Worm (Caenorhabditis elegans) whole organism, young adult: ENCODE data around the gene gst-2.

ENCODE experiments used
- B0019.2 ChIP-seq: fragments of 200-800 bp; sonication (Bioruptor generic); conservative IDR thresholded peaks from 2 replicates; pipeline ENCODE4 v1.3.6; 2022; ENCODE audit warnings: missing genetic modification reagents, missing genetic modification characterization, missing compliant biosample characterization
- B0336.3 ChIP-seq: fragments of 200-800 bp; sonication (Bioruptor generic); IDR thresholded peaks from 2 replicates; pipeline ENCODE4 v1.3.6; 2022; ENCODE audit warnings: missing genetic modification characterization, missing compliant biosample characterization
- C06A6.2 ChIP-seq: fragments of 200-800 bp; sonication (Bioruptor generic); conservative IDR thresholded peaks from 2 replicates; pipeline ENCODE4 v1.3.6; 2022; ENCODE audit warnings: missing genetic modification characterization, missing compliant biosample characterization
- D2030.7 ChIP-seq: fragments of 200-800 bp; sonication (Bioruptor generic); IDR thresholded peaks from 2 replicates; pipeline ENCODE4 v1.3.6; 2022; ENCODE audit warnings: missing genetic modification reagents, missing genetic modification characterization, missing compliant biosample characterization
- F52B5.7 ChIP-seq: sonication (generic microtip); optimal IDR thresholded peaks from 2 replicates; lab custom pipeline; 2016; ENCODE audit warnings: mild to moderate bottlenecking, missing genetic modification characterization, missing compliant biosample characterization
- Y53F4B.3 ChIP-seq: fragments of 200-800 bp; sonication (Bioruptor generic); IDR thresholded peaks from 2 replicates; pipeline ENCODE4 v1.3.6; 2022; ENCODE audit warnings: missing genetic modification reagents, missing genetic modification characterization, missing compliant biosample characterization
- Y67H2A.10 ChIP-seq: fragments of 200-800 bp; sonication (Bioruptor generic); conservative IDR thresholded peaks from 2 replicates; pipeline ENCODE4 v1.3.6; 2022; ENCODE audit warnings: missing genetic modification reagents, missing genetic modification characterization, missing compliant biosample characterization
- attf-3 ChIP-seq: fragments of 200-800 bp; sonication (Bioruptor generic); conservative IDR thresholded peaks from 2 replicates; pipeline ENCODE4 v1.3.6; 2022; ENCODE audit warnings: missing genetic modification reagents, missing genetic modification characterization, missing compliant biosample characterization
- attf-5 ChIP-seq: fragments of 200-800 bp; sonication (Bioruptor generic); optimal IDR thresholded peaks from 2 replicates; lab custom pipeline; 2018; ENCODE audit warnings: mild to moderate bottlenecking, missing genetic modification characterization, missing compliant biosample characterization
- ccch-3 ChIP-seq: fragments of 200-800 bp; sonication (Bioruptor generic); optimal IDR thresholded peaks from 2 replicates; lab custom pipeline; 2018; ENCODE audit warnings: mild to moderate bottlenecking, missing genetic modification characterization, missing compliant biosample characterization
- ceh-91 ChIP-seq: fragments of 200-800 bp; sonication (Bioruptor generic); IDR thresholded peaks from 2 replicates; pipeline ENCODE4 v1.3.6; 2022; ENCODE audit warnings: missing genetic modification reagents, missing genetic modification characterization, missing compliant biosample characterization
- die-1 ChIP-seq: sonication (generic microtip); optimal IDR thresholded peaks from 2 replicates; lab custom pipeline; 2016; ENCODE audit warnings: missing genotype, mild to moderate bottlenecking, missing genetic modification characterization, missing compliant biosample characterization
- dox-1 ChIP-seq: fragments of 200-800 bp; sonication (Bioruptor generic); IDR thresholded peaks from 2 replicates; pipeline ENCODE4 v1.3.6; 2022; ENCODE audit warnings: missing genetic modification reagents, missing genetic modification characterization, missing compliant biosample characterization
- ets-4 ChIP-seq: fragments of 200-800 bp; sonication (Bioruptor generic); optimal IDR thresholded peaks from 2 replicates; lab custom pipeline; 2018; ENCODE audit warnings: mild to moderate bottlenecking, missing genetic modification characterization, missing compliant biosample characterization
- fkh-3 ChIP-seq: sonication (generic microtip); optimal IDR thresholded peaks from 2 replicates; lab custom pipeline; 2016; ENCODE audit warnings: mild to moderate bottlenecking, missing genetic modification characterization, missing compliant biosample characterization
- him-1 ChIP-seq: sonication (generic microtip); optimal IDR thresholded peaks from 2 replicates; lab custom pipeline; 2016; ENCODE audit warnings: missing genotype, missing genetic modification reagents, missing genetic modification characterization, missing compliant biosample characterization
- hlh-26 ChIP-seq: fragments of 200-800 bp; sonication (Bioruptor generic); conservative IDR thresholded peaks from 2 replicates; pipeline ENCODE4 v1.3.6; 2022; ENCODE audit warnings: missing genetic modification reagents, missing genetic modification characterization, missing compliant biosample characterization
- hsf-1 ChIP-seq: fragments of 200-800 bp; sonication (Bioruptor generic); IDR thresholded peaks from 2 replicates; pipeline ENCODE4 v1.3.6; 2022; ENCODE audit warnings: missing genetic modification reagents, missing genetic modification characterization, missing compliant biosample characterization
- let-607 ChIP-seq, 2 experiments: fragments of 200-800 bp in 1 of 2; sonication (Bioruptor generic) in 1 of 2; sonication (generic microtip) in 1 of 2; optimal IDR thresholded peaks; 2 replicates each; lab custom pipeline; 2016 to 2018; ENCODE audit warnings: mild to moderate bottlenecking in 2 of 2, missing compliant biosample characterization in 2 of 2, missing genetic modification characterization in 2 of 2, moderate library complexity in 2 of 2, missing genotype in 1 of 2
- lin-54 ChIP-seq: fragments of 200-800 bp; sonication (Bioruptor generic); optimal IDR thresholded peaks from 2 replicates; lab custom pipeline; 2018; ENCODE audit warnings: mild to moderate bottlenecking, missing genetic modification characterization, missing compliant biosample characterization
- lir-1 ChIP-seq: fragments of 200-800 bp; sonication (Bioruptor generic); conservative IDR thresholded peaks from 2 replicates; pipeline ENCODE4 v1.3.6; 2022; ENCODE audit warnings: missing genetic modification reagents, missing genetic modification characterization, missing compliant biosample characterization
- lsl-1 ChIP-seq: fragments of 200-800 bp; sonication (Bioruptor generic); optimal IDR thresholded peaks from 2 replicates; lab custom pipeline; 2018; ENCODE audit warnings: mild to moderate bottlenecking, missing genetic modification characterization, moderate library complexity, missing compliant biosample characterization
- madf-6 ChIP-seq: fragments of 200-800 bp; sonication (Bioruptor generic); IDR thresholded peaks from 2 replicates; pipeline ENCODE4 v1.3.6; 2022; ENCODE audit warnings: missing genetic modification reagents, missing genetic modification characterization, missing compliant biosample characterization
- madf-8 ChIP-seq: fragments of 200-800 bp; sonication (Bioruptor generic); conservative IDR thresholded peaks from 2 replicates; pipeline ENCODE4 v1.3.6; 2022; ENCODE audit warnings: missing genetic modification reagents, missing genetic modification characterization, missing compliant biosample characterization
- mcd-1 ChIP-seq: fragments of 200-800 bp; sonication (Bioruptor generic); IDR thresholded peaks from 2 replicates; pipeline ENCODE4 v1.3.6; 2022; ENCODE audit warnings: missing genetic modification reagents, missing genetic modification characterization, missing compliant biosample characterization
- mel-28 ChIP-seq: sonication (generic microtip); optimal IDR thresholded peaks from 2 replicates; lab custom pipeline; 2016; ENCODE audit warnings: borderline replicate concordance, mild to moderate bottlenecking, missing genetic modification characterization, missing compliant biosample characterization
- nfyb-1 ChIP-seq: fragments of 200-800 bp; sonication (Bioruptor generic); IDR thresholded peaks from 2 replicates; pipeline ENCODE4 v1.3.6; 2022; ENCODE audit warnings: missing genetic modification reagents, missing genetic modification characterization, missing compliant biosample characterization
- nhr-179 ChIP-seq: sonication (generic microtip); optimal IDR thresholded peaks from 2 replicates; lab custom pipeline; 2016; ENCODE audit warnings: mild to moderate bottlenecking, missing genetic modification characterization, missing compliant biosample characterization
- nhr-90 ChIP-seq: sonication (generic microtip); optimal IDR thresholded peaks from 2 replicates; lab custom pipeline; 2016; ENCODE audit warnings: missing genotype, mild to moderate bottlenecking, missing genetic modification characterization, missing compliant biosample characterization
- pbrm-1 ChIP-seq: fragments of 200-800 bp; sonication (Bioruptor generic); IDR thresholded peaks from 2 replicates; pipeline ENCODE4 v1.3.6; 2022; ENCODE audit warnings: missing genetic modification reagents, missing genetic modification characterization, missing compliant biosample characterization
- sdz-38 ChIP-seq: sonication (generic microtip); optimal IDR thresholded peaks from 2 replicates; lab custom pipeline; 2016; ENCODE audit warnings: missing genotype, missing genetic modification characterization, missing compliant biosample characterization
- snpc-4 ChIP-seq, 5 experiments: fragments of 150-350 bp in 1 of 5; sonication (generic microtip) in 4 of 5; optimal IDR thresholded peaks; 2 replicates each; lab custom pipeline; 2014 to 2018; ENCODE audit warnings: missing genetic modification characterization in 5 of 5, missing biosample characterization in 3 of 5, antibody characterized with exemption in 2 of 5, mild to moderate bottlenecking in 2 of 5, missing compliant biosample characterization in 2 of 5, missing genotype in 2 of 5, moderate library complexity in 2 of 5, missing genetic modification reagents in 1 of 5
- ztf-18 ChIP-seq: sonication (generic microtip); optimal IDR thresholded peaks from 2 replicates; lab custom pipeline; 2016; ENCODE audit warnings: missing genotype, mild to moderate bottlenecking, missing genetic modification characterization, missing compliant biosample characterization
- ztf-22 ChIP-seq: fragments of 200-800 bp; sonication (Bioruptor generic); optimal IDR thresholded peaks from 2 replicates; lab custom pipeline; 2018; ENCODE audit warnings: mild to moderate bottlenecking, missing genetic modification characterization, moderate library complexity, missing compliant biosample characterization
- ztf-26 ChIP-seq: sonication (generic microtip); optimal IDR thresholded peaks from 2 replicates; lab custom pipeline; 2017; ENCODE audit warnings: missing genetic modification characterization, missing compliant biosample characterization

Gene gst-2

ce11 chrIV:10157034-10157433 lies 15.2 kb upstream of the gst-2 start (continued):
- TF ChIP-seq lsl-1 (GFP tag; lab: Kevin White, UChicago), result peak; percentile 95
- TF ChIP-seq let-607 (tag; optimal IDR thresholded peaks at IDR 0.05; lab: Kevin White, UChicago), result no peak
- TF ChIP-seq ztf-18 (tag; lab: Kevin White, UChicago), result no peak
- TF ChIP-seq lin-54 (GFP tag; lab: Kevin White, UChicago), result peak; percentile 10
- TF ChIP-seq ztf-22 (GFP tag; lab: Kevin White, UChicago), result no peak
- 0 out of 2 replicates have a peak, but pooled peaks have one; percentile 30 for TF ChIP-seq dox-1 (GFP tag; lab: Robert Waterston, UW)
- TF ChIP-seq him-1 (tag; lab: Kevin White, UChicago), result peak; percentile 22
- no peak for TF ChIP-seq fkh-3
- TF ChIP-seq B0019.2, result no peak

ce11 chrIV:10155475-10155874 lies 13.6 kb upstream of the gst-2 start, which contains the start of gene ttr-54:
TSS of gene ttr-54 (plus strand) at chrIV:10155775.
- TF ChIP-seq attf-5 (GFP tag; lab: Kevin White, UChicago), result no peak
- TF ChIP-seq madf-6 (GFP tag; lab: Robert Waterston, UW), result peak; percentile 48; the same call in 1 of the 2 replicates
- no peak for TF ChIP-seq ccch-3 (GFP tag; lab: Kevin White, UChicago)
- TF ChIP-seq ets-4 (GFP tag; lab: Kevin White, UChicago), result no peak
- no peak for TF ChIP-seq die-1 (tag; lab: Kevin White, UChicago)
- no peak for TF ChIP-seq ztf-26 (tag; lab: Kevin White, UChicago)
- TF ChIP-seq B0336.3, result no peak
- no peak for TF ChIP-seq let-607 (tag; optimal IDR thresholded peaks at IDR 0.05; lab: Kevin White, UChicago)
- TF ChIP-seq madf-8 (GFP tag; lab: Robert Waterston, UW), result no peak

- TF ChIP-seq nhr-179 (tag; lab: Kevin White, UChicago), result no peak
- no peak for TF ChIP-seq let-607 (tag; optimal IDR thresholded peaks at IDR 0.05; lab: Kevin White, UChicago)
- TF ChIP-seq pbrm-1 (GFP tag; lab: Robert Waterston, UW), result no peak
- TF ChIP-seq sdz-38, result no peak
- TF ChIP-seq hlh-26 (GFP tag; lab: Robert Waterston, UW), result no peak
- no peak for TF ChIP-seq snpc-4 (GFP tag; optimal IDR thresholded peaks at IDR 0.05; lab: Kevin White, UChicago)
- no peak for TF ChIP-seq snpc-4 (tag; optimal IDR thresholded peaks at IDR 0.05; lab: Kevin White, UChicago)
- TF ChIP-seq D2030.7 (GFP tag; lab: Robert Waterston, UW), result no peak
- no peak for TF ChIP-seq hsf-1 (GFP tag; lab: Robert Waterston, UW)
- TF ChIP-seq C06A6.2 (GFP tag; lab: Robert Waterston, UW), result no peak
- TF ChIP-seq nhr-90, result no peak
- TF ChIP-seq Y53F4B.3 (GFP tag; lab: Robert Waterston, UW), result no peak
- no peak for TF ChIP-seq attf-3 (GFP tag; lab: Robert Waterston, UW)
- no peak for TF ChIP-seq mel-28 (tag; lab: Kevin White, UChicago)
- TF ChIP-seq F52B5.7, result no peak
- no peak for TF ChIP-seq lir-1
- TF ChIP-seq Y67H2A.10 (GFP tag; lab: Robert Waterston, UW), result no peak
- no peak for TF ChIP-seq mcd-1 (GFP tag; lab: Robert Waterston, UW)
- no peak for TF ChIP-seq die-1 (tag; lab: Kevin White, UChicago)
- no peak for TF ChIP-seq ceh-91 (GFP tag; lab: Robert Waterston, UW)
- TF ChIP-seq nfyb-1 (GFP tag; lab: Robert Waterston, UW), result no peak
- TF ChIP-seq, all 124 proteins: peak for 0
Measured at ce11 chrIV:10153479-10153878, 11.6 kb upstream of the gst-2 start.
